Fruit fly (Drosophila melanogaster): Measurements from ENCODE around the gene CG13361.
A peak's percentile ranks its signal among the peaks of the same experiment; 100 is the strongest.

Gene CG13361

dm6 chrX:769639-770124 lies 16.2 kb upstream of the CG13361 start, which contains the start of gene fz3:
fz3 (plus strand) TSS chrX:769945.
- TF ChIP-seq usp (GFP tag; optimal IDR thresholded peaks at IDR 0.05) (no peak), pan (optimal IDR thresholded peaks at IDR 0.05) (no peak), EcR (GFP tag; optimal IDR thresholded peaks at IDR 0.05) (no peak), Dll (optimal IDR thresholded peaks at IDR 0.05) (no peak), CG8478 (optimal IDR thresholded peaks at IDR 0.05) (no peak), psq (optimal IDR thresholded peaks at IDR 0.05) (no peak)

dm6 chrX:768480-769123 lies 15.1 kb upstream of the CG13361 start:
- TF ChIP-seq CG8478 (optimal IDR thresholded peaks at IDR 0.05): no peak
- TF ChIP-seq EcR (GFP tag; optimal IDR thresholded peaks at IDR 0.05): no peak
- TF ChIP-seq usp (GFP tag; optimal IDR thresholded peaks at IDR 0.05): no peak
- no peak for TF ChIP-seq pan (optimal IDR thresholded peaks at IDR 0.05)

DNA sequence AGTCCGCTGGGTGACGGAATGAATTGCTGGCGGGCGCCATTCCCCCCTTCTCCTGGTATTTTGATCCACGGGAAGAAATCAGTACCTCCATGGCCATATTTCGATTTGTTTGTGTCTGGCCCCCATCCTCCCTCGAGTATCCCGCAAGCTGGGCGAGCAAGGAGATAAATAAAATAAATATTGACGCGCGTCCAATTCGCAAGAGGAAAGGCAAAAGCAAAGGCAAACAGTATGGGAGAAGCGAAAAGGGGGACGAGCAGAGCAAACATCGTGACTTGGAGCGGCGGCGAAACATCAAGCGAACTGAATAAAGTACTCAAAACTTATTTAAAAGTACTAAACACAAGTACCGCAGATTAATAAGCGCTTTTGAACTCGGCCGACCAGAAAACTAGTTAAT lies 14.5 kb upstream of the CG13361 start:
- TF ChIP-seq psq (optimal IDR thresholded peaks at IDR 0.05): no peak
- no peak for TF ChIP-seq usp (GFP tag; optimal IDR thresholded peaks at IDR 0.05)
- TF ChIP-seq Dll (optimal IDR thresholded peaks at IDR 0.05): no peak

DNA sequence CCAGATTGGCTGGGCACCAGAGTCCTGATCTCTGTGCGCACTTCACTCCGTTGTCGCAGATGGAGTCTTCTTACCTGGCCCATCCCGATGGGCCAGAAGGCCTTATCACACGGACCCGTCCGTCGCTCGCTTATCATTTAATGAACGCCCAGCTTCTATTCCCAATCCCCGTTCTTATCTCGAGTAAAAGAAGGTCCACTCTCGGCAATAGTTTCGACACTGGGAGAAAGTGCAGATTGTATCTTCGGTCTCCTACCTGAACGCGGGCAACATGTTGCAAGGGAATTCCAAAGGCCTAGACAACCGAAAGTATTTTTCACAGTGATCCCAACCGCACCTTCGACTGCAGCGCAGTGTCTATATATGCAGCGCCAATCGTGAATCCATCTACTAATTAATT lies 12.6 kb upstream of the CG13361 start:
- no peak for TF ChIP-seq pan (optimal IDR thresholded peaks at IDR 0.05)
- TF ChIP-seq EcR (GFP tag; optimal IDR thresholded peaks at IDR 0.05): no peak
- no peak for TF ChIP-seq CG8478 (optimal IDR thresholded peaks at IDR 0.05)
- no peak for TF ChIP-seq psq (optimal IDR thresholded peaks at IDR 0.05)
- no peak for TF ChIP-seq Dll (optimal IDR thresholded peaks at IDR 0.05)
- TF ChIP-seq usp (GFP tag; optimal IDR thresholded peaks at IDR 0.05): no peak

dm6 chrX:765039-765508 lies 11.6 kb upstream of the CG13361 start, which contains the start of gene RpL22:
RpL22 (minus strand) TSS chrX:765130.
- TF ChIP-seq usp (GFP tag; optimal IDR thresholded peaks at IDR 0.05) (no peak), CG8478 (optimal IDR thresholded peaks at IDR 0.05) (no peak), psq (optimal IDR thresholded peaks at IDR 0.05) (no peak), EcR (GFP tag; optimal IDR thresholded peaks at IDR 0.05) (no peak), pan (optimal IDR thresholded peaks at IDR 0.05) (no peak), Dll (optimal IDR thresholded peaks at IDR 0.05) (no peak)

- TF ChIP-seq Dll (optimal IDR thresholded peaks at IDR 0.05): no peak
- TF ChIP-seq CG8478 (optimal IDR thresholded peaks at IDR 0.05): no peak
- no peak for TF ChIP-seq usp (GFP tag; optimal IDR thresholded peaks at IDR 0.05)
Measured at dm6 chrX:762047-762446, 8.6 kb upstream of the CG13361 start.

DNA sequence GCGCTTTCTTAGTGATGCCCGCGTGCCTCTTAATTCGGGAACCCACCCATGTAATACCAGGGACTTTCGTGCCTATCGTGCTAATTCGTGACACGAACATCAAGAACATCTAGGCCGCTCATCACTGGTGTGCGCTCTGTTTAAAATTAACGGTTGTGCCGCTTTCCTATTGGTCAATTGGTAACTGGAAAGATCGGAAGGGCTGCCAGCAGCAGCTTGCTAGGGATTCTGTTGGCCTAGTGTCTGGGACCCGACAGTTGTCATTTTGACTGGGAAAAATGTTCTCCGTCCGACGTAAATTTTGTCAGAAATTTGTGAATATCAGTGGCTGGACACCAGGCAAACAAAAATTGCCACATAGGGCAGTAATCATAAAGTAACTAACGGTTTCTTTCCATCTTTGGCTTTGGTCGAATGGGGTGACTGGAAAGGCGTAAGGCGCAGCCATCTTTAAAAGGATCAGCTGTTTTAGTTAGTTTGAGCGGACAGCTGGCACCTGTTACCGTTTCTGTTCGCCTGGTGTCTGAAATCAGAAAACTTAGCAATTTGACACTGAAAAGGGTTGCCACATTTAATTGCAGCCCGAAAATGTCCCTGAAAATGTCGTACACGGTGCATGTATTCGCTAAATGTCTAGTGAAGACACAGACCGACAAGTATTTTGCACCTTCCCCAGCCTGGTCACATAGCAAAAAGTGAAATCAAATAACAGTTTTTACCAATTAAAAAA lies 5.6 kb upstream of the CG13361 start, which contains the start of gene CG5273:
Gene CG5273 (plus strand): TSS at position 703 of the 730 bp plus-strand sequence.
- TF ChIP-seq psq (optimal IDR thresholded peaks at IDR 0.05) (no peak), Dll (optimal IDR thresholded peaks at IDR 0.05) (no peak), usp (GFP tag; optimal IDR thresholded peaks at IDR 0.05) (no peak), EcR (GFP tag; optimal IDR thresholded peaks at IDR 0.05) (no peak), CG8478 (optimal IDR thresholded peaks at IDR 0.05) (no peak), pan (optimal IDR thresholded peaks at IDR 0.05) (no peak)

DNA sequence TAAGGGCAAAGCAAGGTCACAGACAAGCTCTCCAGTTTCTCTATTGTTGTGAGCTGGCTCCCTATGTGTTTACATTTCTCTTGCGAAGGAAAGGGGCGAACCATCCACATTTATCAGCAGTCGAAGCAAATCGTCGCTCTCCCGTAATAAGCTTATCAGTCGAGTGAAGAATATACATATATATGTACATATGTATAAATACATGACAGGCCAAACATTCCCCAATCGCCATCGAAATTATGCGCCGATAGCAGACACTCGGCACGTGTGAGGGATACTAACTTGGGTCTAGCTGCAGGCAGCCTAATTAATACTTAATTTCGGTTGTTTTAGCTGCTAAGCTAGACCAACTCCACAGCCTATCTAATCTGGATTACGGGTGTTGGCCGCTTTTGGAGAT lies 3.4 kb upstream of the CG13361 start:
- TF ChIP-seq pan (optimal IDR thresholded peaks at IDR 0.05): no peak
- TF ChIP-seq usp (GFP tag; optimal IDR thresholded peaks at IDR 0.05): no peak
- no peak for TF ChIP-seq CG8478 (optimal IDR thresholded peaks at IDR 0.05)
- TF ChIP-seq Dll (optimal IDR thresholded peaks at IDR 0.05): no peak

DNA sequence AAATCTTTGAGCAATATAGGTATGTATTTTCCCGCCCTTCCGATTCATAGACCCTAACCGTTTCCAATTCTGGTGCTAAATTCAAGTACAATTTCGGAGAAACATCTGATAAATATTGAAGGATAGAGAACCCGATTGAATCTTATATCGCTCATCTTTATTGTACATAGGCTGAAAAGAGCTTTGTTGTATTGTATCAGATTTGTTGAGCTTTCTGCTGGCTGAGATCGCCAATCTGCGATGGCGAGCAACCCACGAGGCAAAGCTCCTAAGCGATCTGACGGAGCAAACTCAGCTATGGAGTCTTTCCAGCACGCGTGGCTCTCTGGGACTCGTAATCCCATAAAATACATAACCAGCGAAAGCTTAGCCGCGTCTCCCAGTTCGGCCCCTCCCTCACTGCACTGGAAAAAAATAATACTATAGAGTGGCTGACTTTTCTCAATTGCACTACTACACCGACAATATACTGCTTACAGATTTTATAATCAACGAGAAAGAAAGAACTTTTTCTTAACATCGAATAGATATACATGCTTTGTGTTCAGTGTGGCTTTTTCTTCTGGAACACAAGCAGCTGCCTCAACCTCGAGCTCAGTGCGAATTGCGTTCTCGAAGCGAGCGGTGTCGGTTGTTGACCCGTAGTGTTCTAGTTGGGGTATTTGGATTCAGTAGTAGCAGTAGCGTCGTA lies 2.3 kb upstream of the CG13361 start:
- TF ChIP-seq EcR (GFP tag; optimal IDR thresholded peaks at IDR 0.05) (peak in 1 of 2 experiments; percentile 73), Dll (optimal IDR thresholded peaks at IDR 0.05) (no peak)

- TF ChIP-seq CG8478 (optimal IDR thresholded peaks at IDR 0.05): no peak
- TF ChIP-seq pan (optimal IDR thresholded peaks at IDR 0.05): no peak
- no peak for TF ChIP-seq psq (optimal IDR thresholded peaks at IDR 0.05)
- TF ChIP-seq usp (GFP tag; optimal IDR thresholded peaks at IDR 0.05): no peak
- no peak for TF ChIP-seq EcR (GFP tag; optimal IDR thresholded peaks at IDR 0.05)
- TF ChIP-seq Dll (optimal IDR thresholded peaks at IDR 0.05): no peak
Measured at dm6 chrX:751201-751600, 2.3 kb downstream of the CG13361 start, which contains the start of gene CG13362. CG13362 (minus strand) TSS chrX:751301.

DNA sequence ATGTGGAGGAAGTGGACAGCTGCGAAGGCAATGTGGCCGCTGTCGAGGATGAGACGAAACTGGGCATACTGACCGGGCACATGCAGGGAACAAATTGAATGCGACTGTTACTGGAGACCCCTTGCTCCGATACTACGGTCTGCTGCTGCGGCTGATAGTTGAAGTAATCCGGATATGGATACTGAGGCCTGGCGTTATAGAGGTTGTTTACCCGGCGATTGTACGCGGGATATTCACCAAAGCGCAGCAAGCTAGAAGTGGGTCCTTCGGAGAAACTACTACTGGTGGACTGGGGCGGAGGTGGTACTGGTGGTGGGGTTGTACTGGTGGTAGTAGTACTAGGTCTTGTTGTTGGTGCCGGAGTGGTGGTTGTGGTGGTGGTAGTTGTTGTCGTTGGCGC lies 3.4 kb downstream of the CG13361 start, which contains the start of gene CG5254:
Gene CG5254 (plus strand): TSS at position 301 of the 400 bp plus-strand sequence.
- TF ChIP-seq psq (optimal IDR thresholded peaks at IDR 0.05): no peak
- no peak for TF ChIP-seq CG8478 (optimal IDR thresholded peaks at IDR 0.05)
- no peak for TF ChIP-seq usp (GFP tag; optimal IDR thresholded peaks at IDR 0.05)
- TF ChIP-seq Dll (optimal IDR thresholded peaks at IDR 0.05): no peak
- no peak for TF ChIP-seq pan (optimal IDR thresholded peaks at IDR 0.05)
- TF ChIP-seq EcR (GFP tag; optimal IDR thresholded peaks at IDR 0.05): no peak

DNA sequence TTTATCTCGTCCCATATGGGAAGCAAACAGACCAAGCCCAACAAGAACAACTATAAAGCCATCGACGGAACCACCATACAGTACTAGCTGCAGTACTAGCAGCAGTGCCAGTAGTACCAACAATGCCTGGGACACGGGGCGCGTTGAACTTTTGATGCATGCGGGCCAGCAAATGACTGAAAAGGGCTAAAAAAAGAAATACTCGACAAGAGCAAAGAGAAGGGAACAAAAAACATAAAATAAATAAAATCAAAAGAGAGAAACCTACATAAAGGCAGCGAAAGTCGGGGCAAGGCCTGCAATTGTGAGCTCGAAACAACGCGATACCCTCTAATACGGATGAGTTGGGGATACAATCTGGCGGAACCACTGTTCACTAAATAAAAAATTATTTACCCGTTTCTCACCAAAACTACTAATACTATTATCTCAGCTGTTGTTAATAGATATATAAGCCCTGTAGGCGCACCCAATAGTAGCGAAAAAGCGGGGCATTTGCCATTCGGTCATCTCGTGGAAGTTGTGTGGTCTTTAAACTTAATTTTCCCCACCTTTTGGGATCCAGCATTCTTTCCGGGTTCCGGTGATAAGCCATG lies 13.7 kb downstream of the CG13361 start:
- TF ChIP-seq psq (optimal IDR thresholded peaks at IDR 0.05): no peak
- TF ChIP-seq usp (GFP tag; optimal IDR thresholded peaks at IDR 0.05): no peak
- TF ChIP-seq pan (optimal IDR thresholded peaks at IDR 0.05): peak; percentile 55

All from whole organism.